Worm (Caenorhabditis elegans): ENCODE data around the gene ZK856.5.
A peak's percentile ranks its signal among the peaks of the same experiment; 100 is the strongest.

The ZK856.5 gene

ce11 chrV:10202340-10202739, 12.4 kb upstream of the ZK856.5 start:
- TF ChIP-seq daf-16 (GFP tag; optimal IDR thresholded peaks at IDR 0.05) (no peak), daf-16 (tag; optimal IDR thresholded peaks at IDR 0.05) (peak; percentile 62), ama-1 (optimal IDR thresholded peaks at IDR 0.05) (peak; percentile 49), snpc-1.2 (GFP tag; IDR thresholded peaks at IDR 0.05) (no peak), lin-15B (tag; optimal IDR thresholded peaks at IDR 0.05) (no peak), daf-8 (GFP tag; IDR thresholded peaks at IDR 0.05) (no peak)

- TF ChIP-seq dve-1 (tag; optimal IDR thresholded peaks at IDR 0.05; ENCODE audit: insufficient read depth) (peak; percentile 51), mdl-1 (tag; optimal IDR thresholded peaks at IDR 0.05) (peak in 1 of 2 experiments; percentile 18), aha-1 (tag) (peak; percentile 8), nhr-48 (tag; optimal IDR thresholded peaks at IDR 0.05) (no peak), dmd-9 (GFP tag; IDR thresholded peaks at IDR 0.05) (0 out of 2 replicates have a peak, but pooled peaks have one; percentile 42), lsy-2 (tag; optimal IDR thresholded peaks at IDR 0.05) (peak in 1 of 2 experiments; percentile 46), nhr-28 (tag; optimal IDR thresholded peaks at IDR 0.05) (peak; percentile 82), unc-62 (GFP tag; optimal IDR thresholded peaks at IDR 0.05 in 1 of 2) (peak in 1 of 2 experiments; percentile 73), unc-62 (tag; optimal IDR thresholded peaks at IDR 0.05) (no peak), lin-15B (tag; optimal IDR thresholded peaks at IDR 0.05) (no peak)
These were observed 12.0 kb upstream of the ZK856.5 start, which contains the start of gene ZK856.7 for ce11 chrV:10201913-10202312. Gene ZK856.7 (plus strand): TSS chrV:10202098.

- TF ChIP-seq pha-4 (GFP tag; IDR thresholded peaks at IDR 0.05) (no peak), pha-4 (tag; optimal IDR thresholded peaks at IDR 0.05) (no peak), ceh-20 (GFP tag; IDR thresholded peaks at IDR 0.05) (no peak), nhr-10 (tag; optimal IDR thresholded peaks at IDR 0.05) (no peak), F44E2.7 (GFP tag; IDR thresholded peaks at IDR 0.05) (no peak), daf-16 (GFP tag; optimal IDR thresholded peaks at IDR 0.05) (no peak), daf-16 (tag; optimal IDR thresholded peaks at IDR 0.05) (no peak), cey-2 (tag; optimal IDR thresholded peaks at IDR 0.05; ENCODE audit: borderline replicate concordance, insufficient read depth) (no peak), nhr-28 (tag; optimal IDR thresholded peaks at IDR 0.05) (no peak)
These were observed 8.5 kb upstream of the ZK856.5 start, which contains the start of gene ZK856.6 for ce11 chrV:10198386-10198785. Gene ZK856.6 (plus strand): TSS chrV:10198686.

DNA sequence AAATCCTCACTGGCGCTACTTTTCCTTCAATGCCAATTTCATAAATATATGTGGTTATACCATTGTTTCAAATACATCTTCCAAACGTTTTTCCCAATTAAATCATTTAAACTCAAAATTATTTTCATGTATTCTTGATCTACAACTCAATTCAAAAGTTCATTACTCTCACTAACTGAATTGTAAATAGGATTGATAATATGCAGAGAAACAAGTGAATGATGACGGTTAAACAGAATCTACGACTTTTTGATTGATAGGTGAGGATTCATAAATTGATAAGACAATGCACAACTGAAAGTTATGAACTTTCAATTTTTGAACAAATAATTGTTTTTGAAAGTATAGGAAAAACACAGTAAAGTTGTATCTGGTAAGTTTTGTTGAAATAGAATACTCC, 1.3 kb upstream of the ZK856.5 start:
- TF ChIP-seq T20F7.1 (GFP tag; optimal IDR thresholded peaks at IDR 0.05) (no peak), Y75B8A.6 (GFP tag; IDR thresholded peaks at IDR 0.05) (no peak), mes-2 (tag; optimal IDR thresholded peaks at IDR 0.05; ENCODE audit: poor library complexity, severe bottlenecking) (no peak), spr-1 (tag; optimal IDR thresholded peaks at IDR 0.05) (no peak), ceh-44 (GFP tag; IDR thresholded peaks at IDR 0.05) (no peak), unc-62 (GFP tag; optimal IDR thresholded peaks at IDR 0.05 in 1 of 2) (peak in 1 of 2 experiments; percentile 13), unc-62 (tag; optimal IDR thresholded peaks at IDR 0.05) (no peak), lin-15B (tag; optimal IDR thresholded peaks at IDR 0.05) (no peak), nhr-102 (tag; optimal IDR thresholded peaks at IDR 0.05) (no peak), aha-1 (tag) (peak; percentile 41), pha-4 (GFP tag; IDR thresholded peaks at IDR 0.05) (no peak), pha-4 (tag; optimal IDR thresholded peaks at IDR 0.05) (no peak), zag-1 (tag; optimal IDR thresholded peaks at IDR 0.05) (no peak), nhr-76 (tag; optimal IDR thresholded peaks at IDR 0.05) (no peak), unc-39 (tag; optimal IDR thresholded peaks at IDR 0.05) (no peak), daf-16 (GFP tag; optimal IDR thresholded peaks at IDR 0.05) (no peak), daf-16 (tag; optimal IDR thresholded peaks at IDR 0.05) (peak; percentile 91), mdl-1 (tag; optimal IDR thresholded peaks at IDR 0.05) (no peak), tag-97 (GFP tag; IDR thresholded peaks at IDR 0.05) (no peak), nhr-28 (tag; optimal IDR thresholded peaks at IDR 0.05) (peak; percentile 23), pqm-1 (tag; optimal IDR thresholded peaks at IDR 0.05) (peak; percentile 11), hif-1 (tag; optimal IDR thresholded peaks at IDR 0.05) (no peak), php-3 (GFP tag; IDR thresholded peaks at IDR 0.05) (peak; percentile 14; the same call in 1 of the 2 replicates), lin-13 (GFP tag; optimal IDR thresholded peaks at IDR 0.05) (no peak)

Data from whole organism, L4 larva.